Fruit fly (Drosophila melanogaster) whole organism, adult: ENCODE data around the gene CG12991.

Experiments
- CG5204 ChIP-seq: fragments of 200-800 bp; sonication (Bioruptor generic); optimal IDR thresholded peaks from 2 replicates; lab custom pipeline; 2016; ENCODE audit warnings: missing biosample characterization, missing genetic modification characterization
- Mnt ChIP-seq: fragments of 200-800 bp; sonication (Bioruptor generic); optimal IDR thresholded peaks from 2 replicates; lab custom pipeline; 2016; ENCODE audit warnings: missing biosample characterization, mild to moderate bottlenecking, missing genetic modification characterization
- ovo ChIP-seq: fragments of 200-800 bp; sonication (Bioruptor generic); optimal IDR thresholded peaks from 2 replicates; lab custom pipeline; 2016; ENCODE audit warnings: missing biosample characterization, missing genetic modification characterization
- pad ChIP-seq: fragments of 200-800 bp; sonication (Bioruptor generic); optimal IDR thresholded peaks from 3 replicates; lab custom pipeline; 2017; ENCODE audit warnings: missing biosample characterization, missing genetic modification characterization, mild to moderate bottlenecking, moderate library complexity, missing genetic modification reagents

- no peak for TF ChIP-seq pad (GFP tag; lab: Kevin White, UChicago)
- no peak for TF ChIP-seq ovo (GFP tag; lab: Kevin White, UChicago)
- no peak for TF ChIP-seq CG5204 (GFP tag; lab: Kevin White, UChicago)
- no peak for TF ChIP-seq Mnt
Observed at dm6 chrX:17545580-17545979, 34.1 kb upstream of the CG12991 start.
